Fruit fly (Drosophila melanogaster): Measurements from ENCODE around the gene CG10621.

DNA sequence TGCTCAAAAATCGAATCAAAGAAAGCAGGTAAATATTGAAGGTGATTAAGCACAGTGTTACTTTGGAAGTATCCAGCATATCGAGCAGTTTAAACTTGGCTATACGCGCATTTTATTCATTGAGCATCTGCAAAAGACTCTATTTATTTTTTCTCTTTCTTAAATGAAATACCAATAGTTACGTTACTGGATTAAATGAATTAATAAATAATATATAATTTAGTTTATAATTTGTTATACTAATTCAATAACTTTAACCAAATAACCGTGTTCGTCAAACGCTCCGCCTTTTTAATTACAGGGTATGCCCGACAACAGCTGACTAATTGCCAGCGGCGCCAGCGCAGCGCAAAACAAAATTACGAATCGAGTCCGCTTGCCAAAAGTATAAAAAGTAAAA, 12.6 kb upstream of the CG10621 start:
- TF ChIP-seq Sin3A (optimal IDR thresholded peaks at IDR 0.05) (no peak), psq (optimal IDR thresholded peaks at IDR 0.05) (no peak), Myc (optimal IDR thresholded peaks at IDR 0.05) (no peak), ttk (optimal IDR thresholded peaks at IDR 0.05) (no peak)

Measured in Kc167 (cell line).